Fruit fly (Drosophila melanogaster): ENCODE measurements around the gene CG14275.

DNA sequence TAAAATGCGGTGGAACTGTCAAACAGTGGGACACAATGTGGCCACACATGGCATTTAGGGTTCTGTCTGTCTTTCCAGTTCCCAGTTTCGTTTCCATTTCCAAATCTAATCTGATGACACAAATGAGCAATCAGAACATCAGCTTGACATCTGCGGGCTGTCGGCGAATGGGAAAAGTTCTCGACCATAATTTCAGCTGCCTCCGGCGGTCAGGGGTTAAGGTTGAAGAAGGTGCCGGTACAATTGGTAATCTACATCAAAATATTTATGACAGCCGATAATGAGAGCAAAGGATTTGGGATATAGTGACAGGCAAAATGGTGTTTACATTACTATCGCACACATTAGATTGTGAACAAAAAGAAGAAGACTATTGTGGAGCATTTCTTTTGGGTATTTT, 45.4 kb upstream of the CG14275 start:
- TF ChIP-seq EcR (GFP tag; optimal IDR thresholded peaks at IDR 0.05) (no peak), CG4496 (GFP tag; IDR thresholded peaks at IDR 0.05) (no peak), D1 (tag; optimal IDR thresholded peaks at IDR 0.05) (no peak), CG12605 (GFP tag; IDR thresholded peaks at IDR 0.05) (no peak)

All from whole organism, pupa.